Fruit fly (Drosophila melanogaster): Measurements from ENCODE around the gene Pcif1.

- TF ChIP-seq h (optimal IDR thresholded peaks at IDR 0.05) (no peak), psq (optimal IDR thresholded peaks at IDR 0.05) (no peak)
Measured at dm6 chr3L:20734258-20734624, 51.8 kb downstream of the Pcif1 start.
